Worm (Caenorhabditis elegans): ENCODE measurements around the gene haf-2.

The haf-2 gene

ce11 chrII:7379021-7379420 lies 22.8 kb upstream of the haf-2 start, which contains the start of gene C07D10.6:
Gene C07D10.6, plus strand, starts transcription at chrII:7379321.
- TF ChIP-seq zip-4 (GFP tag; optimal IDR thresholded peaks at IDR 0.05) (no peak), aha-1 (tag; optimal IDR thresholded peaks at IDR 0.05) (no peak), lin-15B (tag; optimal IDR thresholded peaks at IDR 0.05) (no peak), Y116A8C.19 (tag; optimal IDR thresholded peaks at IDR 0.05; ENCODE audit: borderline replicate concordance) (no peak), nhr-237 (tag; optimal IDR thresholded peaks at IDR 0.05) (no peak), swsn-7 (tag; optimal IDR thresholded peaks at IDR 0.05) (no peak), ama-1 (optimal IDR thresholded peaks at IDR 0.05) (no peak), aly-2 (tag; optimal IDR thresholded peaks at IDR 0.05) (no peak), fkh-10 (GFP tag; optimal IDR thresholded peaks at IDR 0.05) (no peak), nhr-76 (tag; optimal IDR thresholded peaks at IDR 0.05) (no peak)

DNA sequence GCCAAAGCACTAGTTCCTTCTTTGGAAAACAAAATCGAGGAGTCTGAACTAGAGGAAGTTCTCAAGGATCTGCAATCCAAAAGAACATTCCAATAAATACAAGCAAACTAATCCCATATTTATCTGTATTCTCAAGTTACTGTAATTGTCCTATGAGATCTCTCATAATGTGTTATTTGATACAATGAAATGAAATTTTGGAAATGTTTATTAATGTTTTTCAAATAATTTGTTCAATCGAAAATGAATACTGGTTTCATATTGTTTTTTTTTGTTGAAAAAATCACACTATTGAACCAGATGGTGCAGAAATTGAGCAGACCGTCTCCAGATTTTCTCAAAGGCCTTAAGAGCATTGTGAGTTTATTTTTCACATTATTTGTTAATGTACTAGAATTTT lies 18.8 kb upstream of the haf-2 start, which contains the start of gene F43E2.1:
Gene F43E2.1, plus strand, starts transcription at position 301 of the 400 bp plus-strand sequence.
- TF ChIP-seq egl-27 (tag; optimal IDR thresholded peaks at IDR 0.05) (no peak), unc-98 (GFP tag; IDR thresholded peaks at IDR 0.05) (no peak), efl-1 (optimal IDR thresholded peaks at IDR 0.05) (no peak), efl-1 (GFP tag; optimal IDR thresholded peaks at IDR 0.05 in 1 of 2) (peak in 1 of 2 experiments; percentile 79), unc-86 (tag; optimal IDR thresholded peaks at IDR 0.05) (no peak)

ce11 chrII:7374143-7374542 lies 17.9 kb upstream of the haf-2 start, which contains the start of the genes mtch-1 and rpb-4:
Gene mtch-1, minus strand, starts transcription at chrII:7374166.
Gene rpb-4, plus strand, starts transcription at chrII:7374495.
- peak in 1 of 3 experiments; percentile 2 for TF ChIP-seq ceh-82 (tag; optimal IDR thresholded peaks at IDR 0.05)
- TF ChIP-seq grh-1 (GFP tag; IDR thresholded peaks at IDR 0.05) = no peak
- TF ChIP-seq egl-13 (tag; optimal IDR thresholded peaks at IDR 0.05) = no peak
- TF ChIP-seq F16B12.6 (tag; optimal IDR thresholded peaks at IDR 0.05) = peak; percentile 23
- TF ChIP-seq fkh-10 (GFP tag; optimal IDR thresholded peaks at IDR 0.05) = no peak
- TF ChIP-seq mab-9 (GFP tag; IDR thresholded peaks at IDR 0.05) = no peak
- TF ChIP-seq jun-1 (tag; optimal IDR thresholded peaks at IDR 0.05) = no peak
- TF ChIP-seq lin-15B (tag; optimal IDR thresholded peaks at IDR 0.05) = no peak
- TF ChIP-seq nhr-76 (tag; optimal IDR thresholded peaks at IDR 0.05) = no peak
- TF ChIP-seq nhr-28 (tag; optimal IDR thresholded peaks at IDR 0.05) = no peak
- no peak for TF ChIP-seq egl-27 (tag; optimal IDR thresholded peaks at IDR 0.05)
- no peak for TF ChIP-seq aly-2 (tag; optimal IDR thresholded peaks at IDR 0.05)
- no peak for TF ChIP-seq nhr-77 (tag; optimal IDR thresholded peaks at IDR 0.05)
- TF ChIP-seq elt-2 (tag; optimal IDR thresholded peaks at IDR 0.05) = no peak
- no peak for TF ChIP-seq unc-30 (tag; optimal IDR thresholded peaks at IDR 0.05)
- peak; percentile 1 for TF ChIP-seq unc-130 (tag; optimal IDR thresholded peaks at IDR 0.05)
- TF ChIP-seq lin-35 (GFP tag; optimal IDR thresholded peaks at IDR 0.05) = peak in 1 of 2 experiments; percentile 25
- no peak for TF ChIP-seq elt-3 (tag; optimal IDR thresholded peaks at IDR 0.05)
- no peak for TF ChIP-seq nhr-85 (tag)
- TF ChIP-seq ztf-11 (tag; optimal IDR thresholded peaks at IDR 0.05) = no peak
- TF ChIP-seq ztf-4 (tag; optimal IDR thresholded peaks at IDR 0.05) = no peak
- TF ChIP-seq ets-5 (GFP tag; IDR thresholded peaks at IDR 0.05) = no peak
- no peak for TF ChIP-seq sox-4 (tag; optimal IDR thresholded peaks at IDR 0.05)
- no peak for TF ChIP-seq efl-3 (GFP tag; optimal IDR thresholded peaks at IDR 0.05)
- TF ChIP-seq isw-1 (GFP tag; IDR thresholded peaks at IDR 0.05) = no peak
- TF ChIP-seq hpl-2 (GFP tag; optimal IDR thresholded peaks at IDR 0.05) = no peak
- no peak for TF ChIP-seq sup-37 (GFP tag; optimal IDR thresholded peaks at IDR 0.05)
- no peak for TF ChIP-seq tlp-1 (tag; optimal IDR thresholded peaks at IDR 0.05)
- TF ChIP-seq mef-2 (tag; optimal IDR thresholded peaks at IDR 0.05) = no peak
- TF ChIP-seq fkh-8 (tag; optimal IDR thresholded peaks at IDR 0.05) = no peak
- TF ChIP-seq xbp-1 (tag; optimal IDR thresholded peaks at IDR 0.05) = peak; percentile 29
- peak; percentile 23 for TF ChIP-seq nhr-20 (tag; optimal IDR thresholded peaks at IDR 0.05)
- TF ChIP-seq nhr-90 (tag; optimal IDR thresholded peaks at IDR 0.05; ENCODE audit: poor library complexity) = no peak
- TF ChIP-seq dpl-1 (GFP tag; optimal IDR thresholded peaks at IDR 0.05) = peak in 2 of 3 experiments; percentile 41 to 50
- peak; percentile 30 to 39 for TF ChIP-seq efl-1 (optimal IDR thresholded peaks at IDR 0.05)
- TF ChIP-seq efl-1 (GFP tag; optimal IDR thresholded peaks at IDR 0.05 in 1 of 2) = peak; percentile 12 to 14
- no peak for TF ChIP-seq ceh-8 (GFP tag; optimal IDR thresholded peaks at IDR 0.05)
- no peak for TF ChIP-seq nhr-19 (GFP tag; conservative IDR thresholded peaks at IDR 0.05)
- TF ChIP-seq unc-62 (GFP tag; optimal IDR thresholded peaks at IDR 0.05) = no peak
- TF ChIP-seq dsc-1 (tag; optimal IDR thresholded peaks at IDR 0.05) = no peak
- peak in 1 of 2 experiments; percentile 10 for TF ChIP-seq mdl-1 (tag; optimal IDR thresholded peaks at IDR 0.05)
- TF ChIP-seq skn-1 (tag; optimal IDR thresholded peaks at IDR 0.05) = peak; percentile 50

Data from whole organism, L1 larva.